Worm (Caenorhabditis elegans): ENCODE data around the gene C50E10.2.

Gene C50E10.2

ce11 chrII:12344787-12345186 lies 35.3 kb upstream of the C50E10.2 start, which contains the start of gene C44C11.6:
Gene C44C11.6 (plus strand): TSS chrII:12344809.
- no peak for TF ChIP-seq B0310.2 (tag; optimal IDR thresholded peaks at IDR 0.05)
- TF ChIP-seq pes-1 (GFP tag; IDR thresholded peaks at IDR 0.05): 0 out of 2 replicates have a peak, but pooled peaks have one; percentile 34

- TF ChIP-seq ceh-36 (tag; optimal IDR thresholded peaks at IDR 0.05): peak; percentile 77
- TF ChIP-seq ama-1 (optimal IDR thresholded peaks at IDR 0.05): no peak
Observed at ce11 chrII:12343710-12344109, 34.2 kb upstream of the C50E10.2 start.

- TF ChIP-seq flt-1 (GFP tag; IDR thresholded peaks at IDR 0.05): no peak
- no peak for TF ChIP-seq ama-1 (optimal IDR thresholded peaks at IDR 0.05)
Observed at ce11 chrII:12342928-12343327, 33.4 kb upstream of the C50E10.2 start.

- no peak for TF ChIP-seq hmg-4 (GFP tag; optimal IDR thresholded peaks at IDR 0.05)
- no peak for TF ChIP-seq B0310.2 (tag; optimal IDR thresholded peaks at IDR 0.05)
- TF ChIP-seq ceh-36 (tag; optimal IDR thresholded peaks at IDR 0.05): no peak
- no peak for TF ChIP-seq pes-1 (GFP tag; IDR thresholded peaks at IDR 0.05)
- TF ChIP-seq scrt-1 (GFP tag; IDR thresholded peaks at IDR 0.05): no peak
- no peak for TF ChIP-seq aly-1 (tag; optimal IDR thresholded peaks at IDR 0.05)
- TF ChIP-seq hnd-1 (tag; optimal IDR thresholded peaks at IDR 0.05): no peak
- no peak for TF ChIP-seq F13C5.2 (tag; optimal IDR thresholded peaks at IDR 0.05)
Observed at ce11 chrII:12341566-12342223, 32.2 kb upstream of the C50E10.2 start.

- TF ChIP-seq flt-1 (GFP tag; IDR thresholded peaks at IDR 0.05): no peak
- TF ChIP-seq hmbx-1 (tag; optimal IDR thresholded peaks at IDR 0.05): no peak
- no peak for TF ChIP-seq sea-1 (GFP tag; conservative IDR thresholded peaks at IDR 0.05)
- TF ChIP-seq ets-7 (tag; optimal IDR thresholded peaks at IDR 0.05): no peak
- TF ChIP-seq tra-4 (tag; optimal IDR thresholded peaks at IDR 0.05): no peak
Observed at ce11 chrII:12339644-12340043, 30.1 kb upstream of the C50E10.2 start, which contains the start of gene sop-2. Gene sop-2 (plus strand): TSS chrII:12339944.

ce11 chrII:12339152-12339551 lies 29.6 kb upstream of the C50E10.2 start:
- TF ChIP-seq sea-1 (GFP tag; conservative IDR thresholded peaks at IDR 0.05): 0 out of 2 replicates have a peak, but pooled peaks have one; percentile 34
- peak; percentile 7 for TF ChIP-seq F13C5.2 (tag; optimal IDR thresholded peaks at IDR 0.05)
- TF ChIP-seq tbx-11 (GFP tag; IDR thresholded peaks at IDR 0.05): no peak

ce11 chrII:12335430-12335829 lies 25.9 kb upstream of the C50E10.2 start, which contains the start of gene sre-52:
Gene sre-52 (plus strand): TSS chrII:12335730.
- TF ChIP-seq hnd-1 (tag; optimal IDR thresholded peaks at IDR 0.05) (no peak), hmbx-1 (tag; optimal IDR thresholded peaks at IDR 0.05) (no peak), ceh-13 (GFP tag; optimal IDR thresholded peaks at IDR 0.05) (no peak), B0310.2 (tag; optimal IDR thresholded peaks at IDR 0.05) (no peak), flt-1 (GFP tag; IDR thresholded peaks at IDR 0.05) (no peak), ceh-36 (tag; optimal IDR thresholded peaks at IDR 0.05) (no peak), sea-1 (GFP tag; conservative IDR thresholded peaks at IDR 0.05) (no peak), ama-1 (optimal IDR thresholded peaks at IDR 0.05) (no peak), F13C5.2 (tag; optimal IDR thresholded peaks at IDR 0.05) (no peak), tra-4 (tag; optimal IDR thresholded peaks at IDR 0.05) (no peak), scrt-1 (GFP tag; IDR thresholded peaks at IDR 0.05) (no peak), tbx-11 (GFP tag; IDR thresholded peaks at IDR 0.05) (no peak), ets-7 (tag; optimal IDR thresholded peaks at IDR 0.05) (no peak), hmg-4 (GFP tag; optimal IDR thresholded peaks at IDR 0.05) (no peak), pes-1 (GFP tag; IDR thresholded peaks at IDR 0.05) (no peak), aly-1 (tag; optimal IDR thresholded peaks at IDR 0.05) (no peak)

- no peak for TF ChIP-seq hmbx-1 (tag; optimal IDR thresholded peaks at IDR 0.05)
- no peak for TF ChIP-seq sea-1 (GFP tag; conservative IDR thresholded peaks at IDR 0.05)
Observed at ce11 chrII:12332624-12333023, 23.1 kb upstream of the C50E10.2 start, which contains the start of gene sre-54. Gene sre-54 (plus strand): TSS chrII:12332924.

ce11 chrII:12328994-12329393 lies 19.5 kb upstream of the C50E10.2 start, which contains the start of gene sre-55:
Gene sre-55 (plus strand): TSS chrII:12329294.
- TF ChIP-seq ceh-13 (GFP tag; optimal IDR thresholded peaks at IDR 0.05): no peak
- no peak for TF ChIP-seq scrt-1 (GFP tag; IDR thresholded peaks at IDR 0.05)
- no peak for TF ChIP-seq ceh-36 (tag; optimal IDR thresholded peaks at IDR 0.05)
- no peak for TF ChIP-seq hmg-4 (GFP tag; optimal IDR thresholded peaks at IDR 0.05)
- no peak for TF ChIP-seq F13C5.2 (tag; optimal IDR thresholded peaks at IDR 0.05)
- no peak for TF ChIP-seq ama-1 (optimal IDR thresholded peaks at IDR 0.05)
- TF ChIP-seq hmbx-1 (tag; optimal IDR thresholded peaks at IDR 0.05): no peak
- no peak for TF ChIP-seq aly-1 (tag; optimal IDR thresholded peaks at IDR 0.05)
- TF ChIP-seq hnd-1 (tag; optimal IDR thresholded peaks at IDR 0.05): no peak
- TF ChIP-seq sea-1 (GFP tag; conservative IDR thresholded peaks at IDR 0.05): no peak
- no peak for TF ChIP-seq tra-4 (tag; optimal IDR thresholded peaks at IDR 0.05)
- no peak for TF ChIP-seq pes-1 (GFP tag; IDR thresholded peaks at IDR 0.05)
- no peak for TF ChIP-seq tbx-37 (GFP tag; conservative IDR thresholded peaks at IDR 0.05)
- no peak for TF ChIP-seq ets-7 (tag; optimal IDR thresholded peaks at IDR 0.05)
- no peak for TF ChIP-seq tbx-11 (GFP tag; IDR thresholded peaks at IDR 0.05)
- TF ChIP-seq flt-1 (GFP tag; IDR thresholded peaks at IDR 0.05): no peak
- TF ChIP-seq B0310.2 (tag; optimal IDR thresholded peaks at IDR 0.05): no peak
